Fruit fly (Drosophila melanogaster): ENCODE results near the gene bun.

- TF ChIP-seq EcR (GFP tag; optimal IDR thresholded peaks at IDR 0.05) (peak; percentile 91), CG4496 (GFP tag; IDR thresholded peaks at IDR 0.05) (no peak), fd96Ca (GFP tag; IDR thresholded peaks at IDR 0.05) (no peak)
These were observed 67.9 kb downstream of the bun start for dm6 chr2L:12478494-12478893.
